Fruit fly (Drosophila melanogaster) ovary, adult (tissue): ENCODE measurements around the gene DopEcR.

Source experiments
- CG17801 ChIP-seq: fragments of 200-800 bp; optimal IDR thresholded peaks from 2 replicates; lab custom pipeline; 2019; ENCODE audit warnings: missing biosample characterization, mild to moderate bottlenecking, missing genetic modification characterization, moderate library complexity; ENCODE audit not compliant: partially characterized antibody

DopEcR gene

DNA sequence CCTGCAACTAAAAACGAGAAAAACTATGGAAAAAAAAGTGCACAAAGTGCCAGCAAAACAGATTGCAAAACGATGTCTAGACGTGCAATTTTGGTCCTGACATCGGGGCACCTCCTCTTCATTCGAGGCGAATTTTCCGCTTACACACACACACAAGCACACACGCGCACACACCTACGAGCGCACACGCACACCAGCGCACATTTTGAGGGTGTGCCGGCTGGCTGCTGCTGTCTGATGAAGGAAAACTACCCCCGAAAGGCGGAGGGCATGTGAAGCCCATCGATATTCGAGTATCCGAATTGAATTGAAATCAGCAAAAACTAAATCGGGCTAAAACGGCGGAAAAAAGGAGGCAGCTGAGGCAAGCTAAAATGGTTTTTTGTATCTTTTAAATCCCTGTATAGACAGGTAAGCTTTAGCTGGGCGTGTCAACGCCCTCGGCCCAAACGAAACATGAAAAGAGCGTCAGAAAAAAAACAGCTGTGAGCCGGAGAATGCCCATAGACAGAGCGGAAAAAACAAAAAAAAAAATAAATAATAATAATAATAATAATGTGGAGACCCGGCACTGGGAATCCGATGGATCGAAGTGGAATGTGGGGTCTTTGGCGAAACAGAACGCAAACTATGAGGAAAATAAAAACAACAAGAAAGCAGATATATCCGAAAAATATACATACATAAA, 20.4 kb downstream of the DopEcR start:
- no peak for TF ChIP-seq CG17801 (GFP tag; lab: Kevin White, UChicago)

DNA sequence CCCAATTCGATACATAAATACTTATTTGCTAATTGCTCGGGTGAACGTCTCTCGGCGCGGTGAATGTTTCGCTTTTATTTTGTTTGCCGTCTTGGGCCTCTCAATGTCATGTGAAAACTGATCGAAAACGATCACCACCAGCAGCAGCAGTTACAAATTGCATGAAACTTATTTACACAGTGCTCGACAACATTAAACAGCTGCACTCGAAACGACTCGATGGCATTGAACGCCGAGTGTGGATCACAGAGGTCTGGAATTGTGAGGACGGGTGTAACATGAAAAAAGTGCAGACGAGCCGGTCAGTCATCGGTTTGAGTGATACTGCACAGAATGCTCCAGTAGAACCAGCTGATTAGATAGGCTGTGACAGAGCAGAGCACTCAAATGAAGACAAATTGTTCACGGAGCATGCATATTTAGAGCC, 22.5 kb downstream of the DopEcR start:
- no peak for TF ChIP-seq CG17801 (GFP tag; lab: Kevin White, UChicago)

dm6 chr3L:4356986-4357385, 23.2 kb downstream of the DopEcR start:
- TF ChIP-seq CG17801 (GFP tag; lab: Kevin White, UChicago): no peak

DNA sequence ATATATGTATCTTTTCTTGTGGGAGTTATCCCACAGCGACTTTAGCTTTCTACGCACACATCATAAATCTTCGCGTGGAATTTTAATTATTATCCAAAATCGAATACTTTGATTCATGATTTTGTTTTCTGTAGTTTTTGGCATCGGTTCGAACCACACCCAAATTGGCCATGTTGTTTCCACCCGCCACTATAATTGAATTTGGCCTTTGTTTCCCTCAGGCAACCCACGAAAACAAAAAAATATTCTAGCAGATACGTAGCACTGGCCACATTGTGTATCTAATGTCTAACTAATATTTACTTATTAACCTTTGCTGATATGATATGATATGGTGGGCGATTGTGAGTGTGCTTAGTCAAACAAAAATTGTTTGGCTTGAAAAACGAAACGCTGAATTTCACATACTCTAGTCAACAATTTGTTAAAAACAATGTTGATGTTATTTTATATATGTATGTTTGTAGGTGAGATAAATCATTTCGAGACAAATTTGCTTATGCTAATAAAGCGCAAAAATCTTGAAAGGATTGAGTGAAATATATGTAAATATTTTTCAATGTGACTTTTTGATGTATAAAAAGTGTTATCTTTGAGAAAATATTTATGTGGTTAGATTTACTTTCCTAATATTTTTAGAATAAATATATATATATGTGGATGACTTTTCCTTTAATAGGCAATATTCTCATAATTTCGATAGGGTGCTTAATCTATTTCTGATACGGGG, 25.1 kb downstream of the DopEcR start:
- TF ChIP-seq CG17801 (GFP tag; lab: Kevin White, UChicago): no peak

dm6 chr3L:4353657-4354075, 26.5 kb downstream of the DopEcR start:
- TF ChIP-seq CG17801 (GFP tag; lab: Kevin White, UChicago): no peak

dm6 chr3L:4352649-4353048, 27.5 kb downstream of the DopEcR start:
- no peak for TF ChIP-seq CG17801 (GFP tag; lab: Kevin White, UChicago)

dm6 chr3L:4352009-4352408, 28.2 kb downstream of the DopEcR start:
- TF ChIP-seq CG17801 (GFP tag; lab: Kevin White, UChicago): no peak

- TF ChIP-seq CG17801 (GFP tag; lab: Kevin White, UChicago): no peak
Observed at dm6 chr3L:4349314-4349713, 30.9 kb downstream of the DopEcR start.

- no peak for TF ChIP-seq CG17801 (GFP tag; lab: Kevin White, UChicago)
Observed at dm6 chr3L:4348839-4349238, 31.3 kb downstream of the DopEcR start.

- no peak for TF ChIP-seq CG17801 (GFP tag; lab: Kevin White, UChicago)
Observed at dm6 chr3L:4348072-4348471, 32.1 kb downstream of the DopEcR start.

dm6 chr3L:4346379-4346778, 33.8 kb downstream of the DopEcR start:
- TF ChIP-seq CG17801 (GFP tag; lab: Kevin White, UChicago): no peak

DNA sequence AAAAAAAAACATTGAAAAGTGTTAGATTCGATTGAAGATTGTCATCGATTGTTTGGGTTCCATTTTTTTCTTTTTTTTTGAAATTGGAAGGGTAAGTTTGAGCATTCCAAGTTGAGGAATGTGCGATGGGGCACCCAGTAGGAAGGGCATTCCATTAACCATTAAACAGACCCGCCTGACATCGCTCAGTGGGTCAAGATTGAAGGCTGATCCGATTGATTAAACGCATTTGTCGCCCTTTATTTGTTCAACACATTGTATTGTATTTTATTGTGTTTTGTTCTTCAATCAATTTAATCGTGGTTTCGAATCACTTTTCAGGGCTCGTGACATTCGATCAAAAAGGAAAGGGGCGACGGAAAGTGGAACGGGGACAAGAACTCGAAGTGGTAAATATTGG, 39.1 kb downstream of the DopEcR start:
- no peak for TF ChIP-seq CG17801 (GFP tag; lab: Kevin White, UChicago)

dm6 chr3L:4340227-4340626, 40.0 kb downstream of the DopEcR start:
- TF ChIP-seq CG17801 (GFP tag; lab: Kevin White, UChicago): no peak

DNA sequence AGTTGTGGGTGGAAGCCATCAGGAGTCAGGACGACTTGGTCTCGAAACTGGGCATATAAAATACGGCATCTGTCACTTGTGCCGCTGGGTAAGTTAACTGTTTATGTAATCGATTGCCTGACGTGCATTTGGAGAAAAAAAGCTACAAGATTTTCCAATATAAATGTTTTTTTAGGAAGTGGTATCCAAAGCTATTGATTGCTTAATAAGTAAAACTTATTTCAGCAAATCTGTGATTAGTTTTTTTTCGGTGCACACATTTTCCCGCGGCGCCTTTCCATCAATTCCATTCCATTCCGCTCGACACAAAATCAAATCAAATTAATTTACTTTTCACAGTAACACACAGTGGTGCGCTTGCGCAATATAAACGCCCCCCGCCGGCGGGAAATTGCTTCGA, 40.7 kb downstream of the DopEcR start:
- TF ChIP-seq CG17801 (GFP tag; lab: Kevin White, UChicago): no peak

dm6 chr3L:4336588-4336987, 43.6 kb downstream of the DopEcR start:
- TF ChIP-seq CG17801 (GFP tag; lab: Kevin White, UChicago): no peak

DNA sequence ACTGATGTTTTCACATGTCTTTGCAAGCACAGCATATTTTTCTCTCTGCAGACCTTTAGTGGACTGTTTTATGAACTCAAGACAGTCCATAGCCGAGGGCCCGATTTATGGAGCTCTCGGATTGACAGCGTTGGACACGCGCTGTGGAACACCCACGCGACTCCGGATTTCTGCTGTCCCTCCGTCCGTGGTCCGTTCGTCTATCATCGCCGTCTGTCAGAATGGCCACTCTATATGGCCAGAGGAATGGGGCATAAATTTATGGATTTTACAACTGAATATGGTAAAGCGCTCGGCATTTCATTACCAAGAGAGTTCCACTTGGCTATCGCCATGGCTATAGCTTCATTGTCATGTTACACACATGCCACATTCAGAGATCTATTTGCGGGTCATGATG, 52.1 kb downstream of the DopEcR start:
- no peak for TF ChIP-seq CG17801 (GFP tag; lab: Kevin White, UChicago)
